Fruit fly (Drosophila melanogaster) whole organism, embryonic: ENCODE measurements around the gene Rpt5.

Source experiments
- Bdp1 ChIP-seq: fragments of 200-800 bp; sonication (Bioruptor generic); optimal IDR thresholded peaks from 3 replicates; lab custom pipeline; 2016; ENCODE audit warnings: missing biosample characterization, missing genetic modification characterization
- CG10543 ChIP-seq: fragments of 200-800 bp; sonication (Bioruptor generic); optimal IDR thresholded peaks from 3 replicates; lab custom pipeline; 2017; ENCODE audit warnings: missing biosample characterization, mild to moderate bottlenecking, missing genetic modification characterization, moderate library complexity
- CG11247 ChIP-seq: fragments of 200-800 bp; sonication (Bioruptor generic); IDR thresholded peaks from 2 replicates; pipeline ENCODE4 v1.3.6; 2022; ENCODE audit warnings: missing biosample characterization, missing genetic modification characterization
- CG12391 ChIP-seq: fragments of 200-800 bp; sonication (Bioruptor generic); optimal IDR thresholded peaks from 3 replicates; lab custom pipeline; 2018; ENCODE audit warnings: missing biosample characterization, mild to moderate bottlenecking, missing genetic modification characterization, moderate library complexity
- CG14965 ChIP-seq: fragments of 200-800 bp; sonication (Bioruptor generic); optimal IDR thresholded peaks from 2 replicates; lab custom pipeline; 2016; ENCODE audit warnings: missing biosample characterization, missing genetic modification characterization, borderline replicate concordance
- CG1602 ChIP-seq: fragments of 200-800 bp; sonication (Bioruptor generic); optimal IDR thresholded peaks from 3 replicates; lab custom pipeline; 2016; ENCODE audit warnings: missing biosample characterization, missing genetic modification characterization
- CG1647 ChIP-seq: fragments of 200-800 bp; sonication (Bioruptor generic); optimal IDR thresholded peaks from 3 replicates; lab custom pipeline; 2016; ENCODE audit warnings: missing biosample characterization, missing genetic modification characterization
- CG16813 ChIP-seq: fragments of 200-800 bp; sonication (Bioruptor generic); IDR thresholded peaks from 3 replicates; pipeline ENCODE4 v1.3.6; 2022; ENCODE audit warnings: missing biosample characterization, missing genetic modification characterization; ENCODE audit not compliant: partially characterized antibody
- CG17186 ChIP-seq: fragments of 200-800 bp; sonication (Bioruptor generic); optimal IDR thresholded peaks from 3 replicates; lab custom pipeline; 2017; ENCODE audit warnings: missing biosample characterization, missing genetic modification reagents, missing genetic modification characterization
- CG17359 ChIP-seq: fragments of 200-800 bp; sonication (Bioruptor generic); optimal IDR thresholded peaks from 3 replicates; lab custom pipeline; 2018; ENCODE audit warnings: missing biosample characterization, mild to moderate bottlenecking, missing genetic modification characterization, moderate library complexity
- CG17568 ChIP-seq: fragments of 200-800 bp; sonication (Bioruptor generic); optimal IDR thresholded peaks from 2 replicates; lab custom pipeline; 2018; ENCODE audit warnings: missing biosample characterization, mild to moderate bottlenecking, missing genetic modification characterization, moderate library complexity
- CG2116 ChIP-seq: fragments of 200-800 bp; sonication (Bioruptor generic); optimal IDR thresholded peaks from 3 replicates; lab custom pipeline; 2018; ENCODE audit warnings: missing biosample characterization, mild to moderate bottlenecking, missing genetic modification characterization
- CG2120 ChIP-seq: fragments of 200-800 bp; sonication (Bioruptor generic); optimal IDR thresholded peaks from 3 replicates; lab custom pipeline; 2016; ENCODE audit warnings: missing biosample characterization, missing genetic modification characterization
- CG30020 ChIP-seq: fragments of 200-800 bp; optimal IDR thresholded peaks from 2 replicates; lab custom pipeline; 2019; ENCODE audit warnings: missing biosample characterization, mild to moderate bottlenecking, missing genetic modification characterization, moderate library complexity
- CG34224 ChIP-seq: fragments of 200-800 bp; sonication (Bioruptor generic); IDR thresholded peaks from 3 replicates; pipeline ENCODE4 v1.3.6; 2022; ENCODE audit warnings: missing biosample characterization, missing genetic modification characterization; ENCODE audit not compliant: partially characterized antibody
- CG42726 ChIP-seq: fragments of 200-800 bp; sonication (Bioruptor generic); IDR thresholded peaks from 2 replicates; pipeline ENCODE4 v1.3.6; 2022; ENCODE audit warnings: missing biosample characterization, missing genetic modification characterization; ENCODE audit not compliant: partially characterized antibody
- CG4854 ChIP-seq: fragments of 200-800 bp; sonication (Bioruptor generic); optimal IDR thresholded peaks from 2 replicates; lab custom pipeline; 2016; ENCODE audit warnings: missing biosample characterization, missing genetic modification characterization, inconsistent platforms
- CG5245 ChIP-seq: fragments of 200-800 bp; sonication (Bioruptor generic); optimal IDR thresholded peaks from 3 replicates; lab custom pipeline; 2016; ENCODE audit warnings: missing biosample characterization, missing genetic modification characterization
- CG7556 ChIP-seq: fragments of 200-800 bp; sonication (Bioruptor generic); optimal IDR thresholded peaks from 2 replicates; lab custom pipeline; 2017; ENCODE audit warnings: missing biosample characterization, mild to moderate bottlenecking, missing genetic modification characterization
- CG7963 ChIP-seq: fragments of 200-800 bp; sonication (Bioruptor generic); IDR thresholded peaks from 3 replicates; pipeline ENCODE4 v1.3.6; 2022; ENCODE audit warnings: missing biosample characterization, missing genetic modification characterization; ENCODE audit not compliant: partially characterized antibody
- CG7987 ChIP-seq: fragments of 200-800 bp; sonication (Bioruptor generic); optimal IDR thresholded peaks from 2 replicates; lab custom pipeline; 2018; ENCODE audit warnings: missing biosample characterization, mild to moderate bottlenecking, missing genetic modification characterization, moderate library complexity
- CoRest ChIP-seq: fragments of 200-800 bp; sonication (Bioruptor generic); optimal IDR thresholded peaks from 3 replicates; lab custom pipeline; 2018; ENCODE audit warnings: missing biosample characterization, mild to moderate bottlenecking, missing genetic modification characterization, moderate library complexity
- CrebB ChIP-seq: fragments of 200-800 bp; sonication (Bioruptor generic); optimal IDR thresholded peaks from 3 replicates; lab custom pipeline; 2018; ENCODE audit warnings: missing biosample characterization, mild to moderate bottlenecking, missing genetic modification characterization
- Deaf1 ChIP-seq: fragments of 200-800 bp; optimal IDR thresholded peaks from 3 replicates; lab custom pipeline; 2019; ENCODE audit warnings: missing biosample characterization, mild to moderate bottlenecking, missing genetic modification characterization, moderate library complexity
- Dek ChIP-seq: fragments of 200-800 bp; sonication (Bioruptor generic); optimal IDR thresholded peaks from 3 replicates; lab custom pipeline; 2019; ENCODE audit warnings: missing biosample characterization, mild to moderate bottlenecking, missing genetic modification characterization, moderate library complexity
- Dip2 ChIP-seq: fragments of 200-800 bp; sonication (Bioruptor generic); IDR thresholded peaks from 2 replicates; pipeline ENCODE4 v1.3.6; 2022; ENCODE audit warnings: missing biosample characterization, missing genetic modification characterization
- Hmx ChIP-seq: fragments of 200-800 bp; sonication (Bioruptor generic); optimal IDR thresholded peaks from 2 replicates; lab custom pipeline; 2016; ENCODE audit warnings: missing biosample characterization, missing genetic modification characterization
- Hr39 ChIP-seq: fragments of >200 bp; optimal IDR thresholded peaks from 2 replicates; lab custom pipeline; 2017
- Max ChIP-seq: fragments of 200-800 bp; sonication (Bioruptor generic); optimal IDR thresholded peaks from 2 replicates; lab custom pipeline; 2016; ENCODE audit warnings: missing biosample characterization, mild to moderate bottlenecking, missing genetic modification characterization
- Optix ChIP-seq: fragments of 200-800 bp; sonication (Bioruptor generic); IDR thresholded peaks from 3 replicates; pipeline ENCODE4 v1.3.6; 2022; ENCODE audit warnings: missing biosample characterization, missing genetic modification characterization
- Six4 ChIP-seq: fragments of 200-800 bp; sonication (Bioruptor generic); optimal IDR thresholded peaks from 2 replicates; lab custom pipeline; 2016; ENCODE audit warnings: missing biosample characterization, missing genetic modification characterization
- ash1 ChIP-seq: fragments of 200-800 bp; sonication (Bioruptor generic); optimal IDR thresholded peaks from 2 replicates; lab custom pipeline; 2018; ENCODE audit warnings: missing biosample characterization, mild to moderate bottlenecking, missing genetic modification characterization
- bbx ChIP-seq: fragments of 200-800 bp; sonication (Bioruptor generic); IDR thresholded peaks from 2 replicates; pipeline ENCODE4 v1.3.6; 2022; ENCODE audit warnings: missing biosample characterization, missing genetic modification characterization; ENCODE audit not compliant: partially characterized antibody
- chn ChIP-seq: fragments of 200-800 bp; sonication (Bioruptor generic); optimal IDR thresholded peaks from 2 replicates; lab custom pipeline; 2016; ENCODE audit warnings: missing biosample characterization, missing genetic modification characterization
- dimm ChIP-seq: fragments of 200-800 bp; sonication (Bioruptor generic); IDR thresholded peaks from 2 replicates; pipeline ENCODE4 v1.3.6; 2022; ENCODE audit warnings: missing biosample characterization, missing genetic modification characterization
- dm ChIP-seq: fragments of 200-800 bp; sonication (Bioruptor generic); optimal IDR thresholded peaks from 3 replicates; lab custom pipeline; 2016; ENCODE audit warnings: missing biosample characterization, missing genetic modification characterization
- dpn ChIP-seq, 2 experiments: fragments of 200-800 bp; sonication (Bioruptor generic); optimal IDR thresholded peaks; 3 replicates each; lab custom pipeline; 2016; ENCODE audit warnings: missing biosample characterization in 2 of 2, missing genetic modification characterization in 2 of 2
- gcm ChIP-seq: fragments of 200-800 bp; sonication (Bioruptor generic); optimal IDR thresholded peaks from 2 replicates; lab custom pipeline; 2019; ENCODE audit warnings: missing biosample characterization, mild to moderate bottlenecking, missing genetic modification characterization, moderate library complexity
- gcm2 ChIP-seq: fragments of 200-800 bp; sonication (Bioruptor generic); optimal IDR thresholded peaks from 2 replicates; lab custom pipeline; 2016; ENCODE audit warnings: missing biosample characterization, missing genetic modification characterization
- luna ChIP-seq: fragments of 200-800 bp; sonication (Bioruptor generic); optimal IDR thresholded peaks from 2 replicates; lab custom pipeline; 2016; ENCODE audit warnings: missing biosample characterization, missing genetic modification characterization
- mam ChIP-seq: fragments of 200-800 bp; sonication (Bioruptor generic); optimal IDR thresholded peaks from 3 replicates; lab custom pipeline; 2016; ENCODE audit warnings: missing biosample characterization, missing genetic modification characterization
- nom ChIP-seq: fragments of 200-800 bp; sonication (Bioruptor generic); optimal IDR thresholded peaks from 2 replicates; lab custom pipeline; 2017; ENCODE audit warnings: missing biosample characterization, missing genetic modification characterization, mild to moderate bottlenecking, moderate library complexity, missing genetic modification reagents
- peb ChIP-seq: fragments of 200-800 bp; sonication (Bioruptor generic); IDR thresholded peaks from 2 replicates; pipeline ENCODE4 v1.3.6; 2022; ENCODE audit warnings: missing biosample characterization, missing genetic modification characterization
- seq ChIP-seq: fragments of 200-800 bp; sonication (Bioruptor generic); IDR thresholded peaks from 2 replicates; pipeline ENCODE4 v1.3.6; 2022; ENCODE audit warnings: missing biosample characterization, missing genetic modification characterization
- shn ChIP-seq: fragments of 200-800 bp; sonication (Bioruptor generic); optimal IDR thresholded peaks from 3 replicates; lab custom pipeline; 2016; ENCODE audit warnings: missing biosample characterization, missing genetic modification characterization
- sr ChIP-seq: fragments of 200-800 bp; sonication (Bioruptor generic); IDR thresholded peaks from 3 replicates; pipeline ENCODE4 v1.3.6; 2022; ENCODE audit warnings: missing biosample characterization, missing genetic modification characterization
- tx ChIP-seq: fragments of 200-800 bp; sonication (Bioruptor generic); optimal IDR thresholded peaks from 2 replicates; lab custom pipeline; 2016; ENCODE audit warnings: missing biosample characterization, missing genetic modification characterization
- vvl ChIP-seq: fragments of 200-800 bp; sonication (Bioruptor generic); IDR thresholded peaks from 2 replicates; pipeline ENCODE4 v1.3.6; 2022; ENCODE audit warnings: missing biosample characterization, missing genetic modification characterization
- zen ChIP-seq: fragments of 200-800 bp; sonication (Bioruptor generic); optimal IDR thresholded peaks from 3 replicates; lab custom pipeline; 2018; ENCODE audit warnings: missing biosample characterization, mild to moderate bottlenecking, missing genetic modification characterization, moderate library complexity

The Rpt5 gene

dm6 chr3R:23760219-23761018 is 7.7 kb downstream of the Rpt5 start, which contains the start of gene SdhD (continued):
- TF ChIP-seq zen (peak; percentile 5), CG1602 (no peak), Hr39 (no peak), shn (GFP tag; lab: Kevin White, UChicago) (peak; percentile 0), CG7556 (peak; percentile 19), chn (GFP tag; lab: Kevin White, UChicago) (no peak), CG4854 (GFP tag; lab: Kevin White, UChicago) (no peak), dm (GFP tag; lab: Kevin White, UChicago) (no peak), dimm (GFP tag; lab: Robert Waterston, UW) (no peak), CG5245 (no peak), Six4 (GFP tag; lab: Kevin White, UChicago) (no peak), Optix (GFP tag; lab: Robert Waterston, UW) (no peak), gcm2 (GFP tag; lab: Kevin White, UChicago) (no peak), sr (no peak), Dek (tag; lab: Kevin White, UChicago) (no peak), CG1647 (no peak), CG14965 (no peak), nom (GFP tag; lab: Kevin White, UChicago) (no peak), Dip2 (GFP tag; lab: Robert Waterston, UW) (no peak), seq (GFP tag; lab: Robert Waterston, UW) (no peak), tx (GFP tag; lab: Kevin White, UChicago) (no peak), CG17186 (GFP tag; lab: Kevin White, UChicago) (no peak), CrebB (tag; lab: Kevin White, UChicago) (no peak), CG42726 (no peak), CG34224 (GFP tag; lab: Robert Waterston, UW) (peak; percentile 63; the same call in 2 of the 3 replicates), Bdp1 (GFP tag; lab: Kevin White, UChicago) (no peak), CG16813 (GFP tag; lab: Robert Waterston, UW) (peak; percentile 12; the same call in 1 of the 3 replicates), Max (GFP tag; lab: Kevin White, UChicago) (no peak), gcm (GFP tag; lab: Kevin White, UChicago) (no peak), CG7963 (GFP tag; lab: Robert Waterston, UW) (0 out of 3 replicates have a peak, but pooled peaks have one; percentile 54), peb (GFP tag; lab: Robert Waterston, UW) (no peak), CG2120 (peak; percentile 61), Deaf1 (tag; lab: Kevin White, UChicago) (peak; percentile 20), Hmx (GFP tag; lab: Kevin White, UChicago) (no peak), CG7987 (GFP tag; lab: Kevin White, UChicago) (peak; percentile 40), mam (GFP tag; lab: Kevin White, UChicago) (peak; percentile 47), CG17359 (peak; percentile 17), CG10543 (GFP tag; lab: Kevin White, UChicago) (no peak), CG11247 (GFP tag; lab: Robert Waterston, UW) (no peak), CoRest (tag; lab: Kevin White, UChicago) (no peak), CG17568 (GFP tag; lab: Kevin White, UChicago) (no peak), ash1 (GFP tag; lab: Kevin White, UChicago) (no peak), bbx (GFP tag; lab: Robert Waterston, UW) (peak; percentile 64; the same call in 1 of the 2 replicates), CG2116 (peak; percentile 21), dpn (GFP tag; optimal IDR thresholded peaks at IDR 0.05; lab: Kevin White, UChicago) (peak; percentile 28 to 46), luna (GFP tag; lab: Kevin White, UChicago) (no peak), CG30020 (tag; lab: Kevin White, UChicago) (peak; percentile 20), CG12391 (tag; lab: Kevin White, UChicago) (peak; percentile 14), vvl (GFP tag; lab: Robert Waterston, UW) (peak; percentile 40; the same call in 1 of the 2 replicates)
